Worm (Caenorhabditis elegans) whole organism, L4/young adult: ENCODE results near the gene Y66D12A.19.

Source experiments
- W03F9.2 ChIP-seq: fragments of 150-350 bp; optimal IDR thresholded peaks from 2 replicates; lab custom pipeline; 2014; ENCODE audit warnings: missing biosample characterization, missing genetic modification characterization
- dao-5 ChIP-seq: sonication (generic microtip); optimal IDR thresholded peaks from 2 replicates; lab custom pipeline; 2016; ENCODE audit warnings: missing genotype, missing genetic modification characterization, moderate library complexity, missing compliant biosample characterization

- TF ChIP-seq dao-5 (no peak), W03F9.2 (tag; lab: Kevin White, UChicago) (no peak)
These were observed 19.3 kb upstream of the Y66D12A.19 start for ce11 chrIII:11489601-11490000.
